Fruit fly (Drosophila melanogaster): ENCODE results near the gene CG14626.
A peak's percentile ranks its signal among the peaks of the same experiment; 100 is the strongest.

The CG14626 gene

dm6 chrX:1234817-1235617, 50.4 kb downstream of the CG14626 start (continued):
- TF ChIP-seq CG6813 (GFP tag; optimal IDR thresholded peaks at IDR 0.05) = peak; percentile 67
- TF ChIP-seq CG1647 (GFP tag; optimal IDR thresholded peaks at IDR 0.05) = peak; percentile 47
- peak; percentile 67 for TF ChIP-seq CG17568 (GFP tag; optimal IDR thresholded peaks at IDR 0.05)
- TF ChIP-seq CG13287 (GFP tag; IDR thresholded peaks at IDR 0.05; ENCODE audit: partially characterized antibody) = peak; percentile 39
- TF ChIP-seq tup (GFP tag; optimal IDR thresholded peaks at IDR 0.05) = peak; percentile 62
- TF ChIP-seq maf-S (GFP tag; optimal IDR thresholded peaks at IDR 0.05) = peak; percentile 34
- TF ChIP-seq sob (GFP tag; IDR thresholded peaks at IDR 0.05) = peak; percentile 81
- peak; percentile 88 for TF ChIP-seq CG31441 (GFP tag; IDR thresholded peaks at IDR 0.05)
- TF ChIP-seq Six4 (GFP tag; optimal IDR thresholded peaks at IDR 0.05) = peak; percentile 60
- TF ChIP-seq CG2199 (GFP tag; IDR thresholded peaks at IDR 0.05) = 0 out of 3 replicates have a peak, but pooled peaks have one; percentile 61
- TF ChIP-seq tin (GFP tag; optimal IDR thresholded peaks at IDR 0.05) = peak; percentile 63
- TF ChIP-seq Vsx1 (GFP tag; optimal IDR thresholded peaks at IDR 0.05) = peak; percentile 63
- TF ChIP-seq toy (GFP tag; IDR thresholded peaks at IDR 0.05) = peak; percentile 35; the same call in 1 of the 2 replicates
- TF ChIP-seq CG18619 (GFP tag; optimal IDR thresholded peaks at IDR 0.05) = peak; percentile 50
- TF ChIP-seq Hr3 (GFP tag; optimal IDR thresholded peaks at IDR 0.05) = peak; percentile 79
- TF ChIP-seq cato (GFP tag; optimal IDR thresholded peaks at IDR 0.05; ENCODE audit: borderline replicate concordance) = no peak
- TF ChIP-seq nmo (GFP tag; optimal IDR thresholded peaks at IDR 0.05) = peak; percentile 88
- peak; percentile 67 for TF ChIP-seq nerfin-1 (tag; optimal IDR thresholded peaks at IDR 0.05)
- TF ChIP-seq CG10543 (GFP tag; optimal IDR thresholded peaks at IDR 0.05) = peak; percentile 55
- peak; percentile 53 for TF ChIP-seq en (GFP tag; optimal IDR thresholded peaks at IDR 0.05)
- peak; percentile 77 for TF ChIP-seq HmgZ (tag; optimal IDR thresholded peaks at IDR 0.05)
- peak; percentile 66 for TF ChIP-seq CG1792 (GFP tag; optimal IDR thresholded peaks at IDR 0.05)
- TF ChIP-seq Dip3 (GFP tag; optimal IDR thresholded peaks at IDR 0.05) = peak; percentile 78
- peak; percentile 31 for TF ChIP-seq exex (tag; optimal IDR thresholded peaks at IDR 0.05)
- peak; percentile 61 for TF ChIP-seq Hsf (GFP tag; optimal IDR thresholded peaks at IDR 0.05)
- TF ChIP-seq D19A (tag; optimal IDR thresholded peaks at IDR 0.05) = peak; percentile 100
- TF ChIP-seq salm (tag; optimal IDR thresholded peaks at IDR 0.05) = peak; percentile 53
- peak; percentile 52 to 73 for TF ChIP-seq Pdp1 (GFP tag; optimal IDR thresholded peaks at IDR 0.05)
- TF ChIP-seq TFAM (GFP tag; optimal IDR thresholded peaks at IDR 0.05) = peak; percentile 30
- peak; percentile 65 for TF ChIP-seq zfh2 (GFP tag; optimal IDR thresholded peaks at IDR 0.05)
- TF ChIP-seq Fer3 (tag; optimal IDR thresholded peaks at IDR 0.05) = peak; percentile 71
- TF ChIP-seq CG3838 (GFP tag; optimal IDR thresholded peaks at IDR 0.05) = peak; percentile 56
- TF ChIP-seq ci (GFP tag; IDR thresholded peaks at IDR 0.05) = peak; percentile 91
- peak; percentile 77; the same call in 2 of the 3 replicates for TF ChIP-seq CG3726 (GFP tag; IDR thresholded peaks at IDR 0.05)
- TF ChIP-seq hbn (GFP tag; IDR thresholded peaks at IDR 0.05; ENCODE audit: partially characterized antibody) = peak; percentile 52; the same call in 1 of the 2 replicates
- TF ChIP-seq HLH54F (GFP tag; optimal IDR thresholded peaks at IDR 0.05) = peak; percentile 82
- TF ChIP-seq ash1 (GFP tag; optimal IDR thresholded peaks at IDR 0.05) = no peak
- peak; percentile 68 for TF ChIP-seq trem (tag; optimal IDR thresholded peaks at IDR 0.05)
- peak; percentile 83 for TF ChIP-seq CoRest (tag; optimal IDR thresholded peaks at IDR 0.05)
- TF ChIP-seq HLH3B (GFP tag; IDR thresholded peaks at IDR 0.05) = peak; percentile 82
- peak; percentile 82 for TF ChIP-seq ase (GFP tag; IDR thresholded peaks at IDR 0.05)
- TF ChIP-seq HLHmδ (GFP tag; optimal IDR thresholded peaks at IDR 0.05) = no peak
- no peak for TF ChIP-seq grn (GFP tag; optimal IDR thresholded peaks at IDR 0.05)
- peak; percentile 9 for TF ChIP-seq CG10462 (GFP tag; optimal IDR thresholded peaks at IDR 0.05)
- TF ChIP-seq BEAF-32 (GFP tag; optimal IDR thresholded peaks at IDR 0.05) = peak; percentile 35
- TF ChIP-seq CG18011 (GFP tag; optimal IDR thresholded peaks at IDR 0.05) = peak; percentile 45
- no peak for TF ChIP-seq h (optimal IDR thresholded peaks at IDR 0.05)
- TF ChIP-seq Dfd (GFP tag; optimal IDR thresholded peaks at IDR 0.05) = no peak
- TF ChIP-seq NC2α (GFP tag; optimal IDR thresholded peaks at IDR 0.05) = peak; percentile 15

All from whole organism, embryonic.